Fruit fly (Drosophila melanogaster) whole organism, prepupa: ENCODE measurements around the gene Dhc1.

Experiments
- Blimp-1 ChIP-seq: fragments of 200-800 bp; sonication (Bioruptor generic); optimal IDR thresholded peaks from 3 replicates; lab custom pipeline; 2017; ENCODE audit warnings: missing biosample characterization, missing genetic modification characterization, mild to moderate bottlenecking, moderate library complexity, missing genetic modification reagents
- CG10631 ChIP-seq: fragments of 200-800 bp; sonication (Bioruptor generic); optimal IDR thresholded peaks from 2 replicates; lab custom pipeline; 2016; ENCODE audit warnings: missing biosample characterization, missing genetic modification characterization
- CG10669 ChIP-seq: fragments of 200-800 bp; sonication (Bioruptor generic); optimal IDR thresholded peaks from 3 replicates; lab custom pipeline; 2018; ENCODE audit warnings: missing biosample characterization, mild to moderate bottlenecking, missing genetic modification characterization, moderate library complexity
- CG11294 ChIP-seq: fragments of 200-800 bp; sonication (Bioruptor generic); IDR thresholded peaks from 2 replicates; pipeline ENCODE4 v1.3.6; 2022; ENCODE audit warnings: missing biosample characterization, missing genetic modification characterization
- CG11762 ChIP-seq: fragments of 200-800 bp; sonication (Bioruptor generic); optimal IDR thresholded peaks from 3 replicates; lab custom pipeline; 2016; ENCODE audit warnings: missing biosample characterization, missing genetic modification characterization; ENCODE audit not compliant: insufficient read depth
- CG11902 ChIP-seq: fragments of 200-800 bp; sonication (Bioruptor generic); optimal IDR thresholded peaks from 3 replicates; lab custom pipeline; 2016; ENCODE audit warnings: missing biosample characterization, missing genetic modification characterization
- CG15336 ChIP-seq: fragments of 200-800 bp; sonication (Bioruptor generic); IDR thresholded peaks from 2 replicates; pipeline ENCODE4 v1.3.6; 2022; ENCODE audit warnings: missing biosample characterization, missing genetic modification characterization
- CG1621 ChIP-seq: fragments of 200-800 bp; sonication (Bioruptor generic); optimal IDR thresholded peaks from 3 replicates; lab custom pipeline; 2018; ENCODE audit warnings: missing biosample characterization, mild to moderate bottlenecking, missing genetic modification characterization
- CG16779 ChIP-seq: fragments of 200-800 bp; sonication (Bioruptor generic); optimal IDR thresholded peaks from 3 replicates; lab custom pipeline; 2017; ENCODE audit warnings: missing biosample characterization, mild to moderate bottlenecking, missing genetic modification characterization
- CG3032 ChIP-seq: fragments of 200-800 bp; optimal IDR thresholded peaks from 2 replicates; lab custom pipeline; 2019; ENCODE audit warnings: missing biosample characterization, mild to moderate bottlenecking, missing genetic modification characterization, moderate library complexity
- CG31627 ChIP-seq: fragments of 200-800 bp; sonication (Bioruptor generic); optimal IDR thresholded peaks from 3 replicates; lab custom pipeline; 2016; ENCODE audit warnings: missing biosample characterization, missing genetic modification characterization
- CG32006 ChIP-seq: fragments of 200-800 bp; sonication (Bioruptor generic); optimal IDR thresholded peaks from 3 replicates; lab custom pipeline; 2017; ENCODE audit warnings: missing biosample characterization, mild to moderate bottlenecking, missing genetic modification characterization
- CG34406 ChIP-seq: fragments of 200-800 bp; sonication (Bioruptor generic); optimal IDR thresholded peaks from 3 replicates; lab custom pipeline; 2016; ENCODE audit warnings: missing biosample characterization, missing genetic modification characterization
- CG3919 ChIP-seq: fragments of 200-800 bp; sonication (Bioruptor generic); optimal IDR thresholded peaks from 3 replicates; lab custom pipeline; 2016; ENCODE audit warnings: missing biosample characterization, missing genetic modification characterization
- CG4318 ChIP-seq: fragments of 200-800 bp; sonication (Bioruptor generic); optimal IDR thresholded peaks from 3 replicates; lab custom pipeline; 2017; ENCODE audit warnings: missing biosample characterization, mild to moderate bottlenecking, missing genetic modification characterization
- CG6163 ChIP-seq: fragments of 200-800 bp; sonication (Bioruptor generic); IDR thresholded peaks from 3 replicates; pipeline ENCODE4 v1.3.6; 2022; ENCODE audit warnings: missing biosample characterization, missing genetic modification characterization
- CG6792 ChIP-seq: fragments of 200-800 bp; sonication (Bioruptor generic); optimal IDR thresholded peaks from 3 replicates; lab custom pipeline; 2016; ENCODE audit warnings: missing biosample characterization, missing genetic modification characterization
- CG6808 ChIP-seq: fragments of 200-800 bp; sonication (Bioruptor generic); optimal IDR thresholded peaks from 3 replicates; lab custom pipeline; 2017; ENCODE audit warnings: missing biosample characterization, missing genetic modification characterization, mild to moderate bottlenecking, moderate library complexity, missing genetic modification reagents
- CG6854 ChIP-seq: fragments of 200-800 bp; sonication (Bioruptor generic); optimal IDR thresholded peaks from 2 replicates; lab custom pipeline; 2017; ENCODE audit warnings: missing biosample characterization, mild to moderate bottlenecking, missing genetic modification characterization
- CG7368 ChIP-seq: fragments of 200-800 bp; sonication (Bioruptor generic); optimal IDR thresholded peaks from 3 replicates; lab custom pipeline; 2016; ENCODE audit warnings: missing biosample characterization, missing genetic modification characterization
- CG8632 ChIP-seq: fragments of 200-800 bp; sonication (Bioruptor generic); optimal IDR thresholded peaks from 3 replicates; lab custom pipeline; 2016; ENCODE audit warnings: missing biosample characterization, missing genetic modification characterization
- CG9139 ChIP-seq: fragments of 200-800 bp; sonication (Bioruptor generic); optimal IDR thresholded peaks from 3 replicates; lab custom pipeline; 2017; ENCODE audit warnings: missing biosample characterization, mild to moderate bottlenecking, missing genetic modification characterization
- Eip75B ChIP-seq: fragments of 200-800 bp; sonication (Bioruptor generic); optimal IDR thresholded peaks from 3 replicates; lab custom pipeline; 2016; ENCODE audit warnings: missing biosample characterization, missing genetic modification characterization
- Eip78C ChIP-seq: fragments of 200-800 bp; sonication (Bioruptor generic); peaks from one replicate; lab custom pipeline; 2016; ENCODE audit warnings: missing biosample characterization, missing genetic modification characterization
- Eip93F ChIP-seq: fragments of 200-800 bp; sonication (Bioruptor generic); optimal IDR thresholded peaks from 2 replicates; lab custom pipeline; 2016; ENCODE audit warnings: missing biosample characterization, mild to moderate bottlenecking, missing genetic modification characterization
- Ets21C ChIP-seq: fragments of 200-800 bp; sonication (Bioruptor generic); optimal IDR thresholded peaks from 3 replicates; lab custom pipeline; 2016; ENCODE audit warnings: missing biosample characterization, missing genetic modification characterization
- Ets96B ChIP-seq: fragments of 200-800 bp; optimal IDR thresholded peaks from 2 replicates; lab custom pipeline; 2019; ENCODE audit warnings: missing biosample characterization, mild to moderate bottlenecking, missing genetic modification characterization, moderate library complexity
- Gug ChIP-seq: fragments of 200-800 bp; sonication (Bioruptor generic); IDR thresholded peaks from 2 replicates; pipeline ENCODE4 v1.3.6; 2022; ENCODE audit warnings: missing biosample characterization, missing genetic modification characterization
- Hr38 ChIP-seq: sonication (Bioruptor generic); optimal IDR thresholded peaks from 2 replicates; lab custom pipeline; 2016; ENCODE audit warnings: missing biosample characterization, missing genetic modification characterization
- Lpt ChIP-seq: fragments of 200-800 bp; sonication (Bioruptor generic); optimal IDR thresholded peaks from 3 replicates; lab custom pipeline; 2016; ENCODE audit warnings: missing biosample characterization, missing genetic modification characterization
- Smox ChIP-seq: fragments of 200-800 bp; sonication (Bioruptor generic); optimal IDR thresholded peaks from 3 replicates; lab custom pipeline; 2016; ENCODE audit warnings: missing biosample characterization, missing genetic modification characterization
- Sox14 ChIP-seq: fragments of 200-800 bp; sonication (Bioruptor generic); optimal IDR thresholded peaks from 3 replicates; lab custom pipeline; 2016; ENCODE audit warnings: missing biosample characterization, missing genetic modification characterization
- Sox15 ChIP-seq: fragments of 200-800 bp; sonication (Bioruptor generic); optimal IDR thresholded peaks from 3 replicates; lab custom pipeline; 2016; ENCODE audit warnings: missing biosample characterization, missing genetic modification characterization
- achi ChIP-seq: fragments of 200-800 bp; sonication (Bioruptor generic); optimal IDR thresholded peaks from 3 replicates; lab custom pipeline; 2016; ENCODE audit warnings: missing biosample characterization, missing genetic modification characterization
- acj6 ChIP-seq: fragments of 200-800 bp; sonication (Bioruptor generic); optimal IDR thresholded peaks from 3 replicates; lab custom pipeline; 2016; ENCODE audit warnings: missing biosample characterization, missing genetic modification characterization
- cyc ChIP-seq: fragments of 200-800 bp; sonication (Bioruptor generic); optimal IDR thresholded peaks from 3 replicates; lab custom pipeline; 2016; ENCODE audit warnings: missing biosample characterization, missing genetic modification characterization
- dac ChIP-seq: fragments of 200-800 bp; sonication (Bioruptor generic); optimal IDR thresholded peaks from 2 replicates; lab custom pipeline; 2017; ENCODE audit warnings: missing biosample characterization, mild to moderate bottlenecking, missing genetic modification characterization
- dsx ChIP-seq: fragments of 200-800 bp; optimal IDR thresholded peaks from 3 replicates; lab custom pipeline; 2019; ENCODE audit warnings: missing biosample characterization, mild to moderate bottlenecking, missing genetic modification characterization, moderate library complexity; ENCODE audit not compliant: poor library complexity, severe bottlenecking
- eg ChIP-seq: fragments of 200-800 bp; sonication (Bioruptor generic); IDR thresholded peaks from 3 replicates; pipeline ENCODE4 v1.3.6; 2022; ENCODE audit warnings: missing biosample characterization, missing genetic modification characterization
- esn ChIP-seq: fragments of 200-800 bp; sonication (Bioruptor generic); optimal IDR thresholded peaks from 2 replicates; lab custom pipeline; 2016; ENCODE audit warnings: missing biosample characterization, mild to moderate bottlenecking, missing genetic modification characterization, moderate library complexity
- fd59A ChIP-seq: fragments of 200-800 bp; sonication (Bioruptor generic); optimal IDR thresholded peaks from 2 replicates; lab custom pipeline; 2017; ENCODE audit warnings: missing biosample characterization, mild to moderate bottlenecking, missing genetic modification characterization, missing genetic modification reagents
- fkh ChIP-seq: fragments of 200-800 bp; sonication (Bioruptor generic); optimal IDR thresholded peaks from 3 replicates; lab custom pipeline; 2017; ENCODE audit warnings: missing biosample characterization, mild to moderate bottlenecking, missing genetic modification characterization, moderate library complexity
- net ChIP-seq: fragments of 200-800 bp; sonication (Bioruptor generic); optimal IDR thresholded peaks from 3 replicates; lab custom pipeline; 2016; ENCODE audit warnings: missing biosample characterization, missing genetic modification characterization
- pdm3 ChIP-seq: fragments of 200-800 bp; sonication (Bioruptor generic); optimal IDR thresholded peaks from 3 replicates; lab custom pipeline; 2016; ENCODE audit warnings: missing biosample characterization, missing genetic modification characterization
- salr ChIP-seq, 2 experiments: fragments of 200-800 bp; sonication (Bioruptor generic); optimal IDR thresholded peaks; 3 replicates each; lab custom pipeline; 2016 to 2018; ENCODE audit warnings: missing biosample characterization in 2 of 2, missing genetic modification characterization in 2 of 2, mild to moderate bottlenecking in 1 of 2
- spab ChIP-seq: fragments of 200-800 bp; sonication (Bioruptor generic); optimal IDR thresholded peaks from 2 replicates; lab custom pipeline; 2017; ENCODE audit warnings: missing biosample characterization, mild to moderate bottlenecking, missing genetic modification characterization, missing genetic modification reagents
- svp ChIP-seq: fragments of 200-800 bp; sonication (Bioruptor generic); peaks from one replicate; lab custom pipeline; 2016; ENCODE audit warnings: missing biosample characterization, missing genetic modification characterization
- topi ChIP-seq: fragments of 200-800 bp; sonication (Bioruptor generic); optimal IDR thresholded peaks from 3 replicates; lab custom pipeline; 2016; ENCODE audit warnings: missing biosample characterization, missing genetic modification characterization
- vri ChIP-seq: fragments of 200-800 bp; sonication (Bioruptor generic); optimal IDR thresholded peaks from 3 replicates; lab custom pipeline; 2016; ENCODE audit warnings: missing biosample characterization, mild to moderate bottlenecking, missing genetic modification characterization

The Dhc1 gene

DNA sequence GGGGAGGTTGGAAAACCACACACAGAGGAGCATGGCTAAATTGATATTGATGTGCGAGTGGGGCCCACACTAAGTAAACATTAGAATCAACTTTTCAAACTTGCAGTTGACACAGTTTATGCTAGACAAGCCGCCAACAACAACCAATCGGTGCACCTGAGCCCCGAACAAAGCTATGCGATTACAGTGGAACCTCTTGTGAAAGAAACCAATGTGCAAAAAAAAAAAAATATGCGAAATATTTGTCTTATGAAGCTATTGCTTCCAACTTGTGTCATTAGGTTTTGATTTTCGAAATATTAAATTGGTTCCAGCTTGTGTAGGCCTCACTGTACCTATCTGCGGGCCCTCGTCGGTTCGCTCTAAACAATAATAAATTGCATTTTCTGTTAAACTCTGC lies 56.1 kb downstream of the Dhc1 start (continued):
- TF ChIP-seq CG11294 (peak; percentile 90), fkh (GFP tag; lab: Kevin White, UChicago) (peak; percentile 9), esn (GFP tag; lab: Kevin White, UChicago) (peak; percentile 46), CG7368 (GFP tag; lab: Kevin White, UChicago) (peak; percentile 43), fd59A (GFP tag; lab: Kevin White, UChicago) (peak; percentile 18), CG6808 (GFP tag; lab: Kevin White, UChicago) (peak; percentile 53), Sox14 (peak; percentile 63)

DNA sequence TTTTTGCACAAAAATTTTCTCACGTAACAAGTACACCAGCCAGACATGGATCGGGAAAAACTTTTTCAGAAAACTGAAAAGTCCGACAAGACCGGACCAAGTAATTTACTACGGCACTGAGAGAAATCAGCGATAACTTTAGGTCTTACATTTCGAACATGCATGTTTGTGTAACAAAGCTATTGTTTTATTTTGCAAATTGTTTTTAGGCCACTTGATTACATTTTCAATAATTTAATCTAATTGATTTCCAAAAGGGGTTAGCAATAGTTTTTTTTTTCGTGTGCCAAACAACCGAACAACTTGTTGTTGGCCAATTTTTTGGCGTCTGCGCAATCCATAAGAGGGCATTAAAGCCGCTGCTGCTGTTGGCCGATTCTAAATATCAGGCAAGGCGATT lies 61.3 kb downstream of the Dhc1 start:
- TF ChIP-seq Gug (GFP tag; lab: Robert Waterston, UW) = peak; percentile 87
- TF ChIP-seq CG11902 (GFP tag; lab: Kevin White, UChicago) = peak; percentile 77
- TF ChIP-seq CG31627 (GFP tag; lab: Kevin White, UChicago) = peak; percentile 85
- TF ChIP-seq achi (GFP tag; lab: Kevin White, UChicago) = peak; percentile 86
- peak; percentile 96 for TF ChIP-seq eg (GFP tag; lab: Robert Waterston, UW)
- TF ChIP-seq salr (GFP tag; optimal IDR thresholded peaks at IDR 0.05; lab: Kevin White, UChicago) = peak in 1 of 2 experiments; percentile 65
- TF ChIP-seq vri (GFP tag; lab: Kevin White, UChicago) = peak; percentile 76
- TF ChIP-seq dac (GFP tag; lab: Kevin White, UChicago) = peak; percentile 74
- peak; percentile 96 for TF ChIP-seq Eip78C (GFP tag; lab: Kevin White, UChicago)
- TF ChIP-seq spab = peak; percentile 32
- TF ChIP-seq CG1621 (tag; lab: Kevin White, UChicago) = no peak
- TF ChIP-seq svp (GFP tag; lab: Kevin White, UChicago) = peak; percentile 95
- peak; percentile 3 for TF ChIP-seq dsx (GFP tag; lab: Kevin White, UChicago)
- peak; percentile 20 for TF ChIP-seq CG6808 (GFP tag; lab: Kevin White, UChicago)
- TF ChIP-seq Lpt (GFP tag; lab: Kevin White, UChicago) = peak; percentile 80
- TF ChIP-seq Ets96B (tag; lab: Kevin White, UChicago) = peak; percentile 41
- peak; percentile 83 for TF ChIP-seq Smox (GFP tag; lab: Kevin White, UChicago)
- peak; percentile 78 for TF ChIP-seq Ets21C (GFP tag; lab: Kevin White, UChicago)
- TF ChIP-seq CG32006 (GFP tag; lab: Kevin White, UChicago) = peak; percentile 88
- peak; percentile 92 for TF ChIP-seq esn (GFP tag; lab: Kevin White, UChicago)
- TF ChIP-seq CG10669 (GFP tag; lab: Kevin White, UChicago) = peak; percentile 48
- TF ChIP-seq CG34406 = peak; percentile 75
- peak; percentile 84 for TF ChIP-seq acj6
- peak; percentile 87 for TF ChIP-seq Eip75B
- TF ChIP-seq CG9139 (GFP tag; lab: Kevin White, UChicago) = no peak
- peak; percentile 65 for TF ChIP-seq Blimp-1 (GFP tag; lab: Kevin White, UChicago)
- peak; percentile 89 for TF ChIP-seq CG3919 (GFP tag; lab: Kevin White, UChicago)
- peak; percentile 66 for TF ChIP-seq CG6854 (GFP tag; lab: Kevin White, UChicago)
- no peak for TF ChIP-seq fd59A (GFP tag; lab: Kevin White, UChicago)
- peak; percentile 40 for TF ChIP-seq CG3032 (tag; lab: Kevin White, UChicago)
- peak; percentile 85 for TF ChIP-seq net (GFP tag; lab: Kevin White, UChicago)
- TF ChIP-seq Sox15 (GFP tag; lab: Kevin White, UChicago) = peak; percentile 64
- peak; percentile 90 for TF ChIP-seq topi (GFP tag; lab: Kevin White, UChicago)
- TF ChIP-seq pdm3 = peak; percentile 88
- peak; percentile 76 for TF ChIP-seq CG10631 (GFP tag; lab: Kevin White, UChicago)
- peak; percentile 66 for TF ChIP-seq CG4318
- TF ChIP-seq CG11762 (GFP tag; lab: Kevin White, UChicago) = peak; percentile 81
- peak; percentile 74 for TF ChIP-seq CG7368 (GFP tag; lab: Kevin White, UChicago)
- peak; percentile 79 for TF ChIP-seq CG6792 (GFP tag; lab: Kevin White, UChicago)
- TF ChIP-seq CG8632 = peak; percentile 74
- TF ChIP-seq CG16779 (tag; lab: Kevin White, UChicago) = peak; percentile 68
- peak; percentile 78 for TF ChIP-seq Eip93F (GFP tag; lab: Kevin White, UChicago)
- TF ChIP-seq CG6163 (GFP tag; lab: Robert Waterston, UW) = peak; percentile 93
- peak; percentile 94 for TF ChIP-seq CG15336 (GFP tag; lab: Robert Waterston, UW)
- TF ChIP-seq Sox14 = peak; percentile 84
- no peak for TF ChIP-seq fkh (GFP tag; lab: Kevin White, UChicago)
- TF ChIP-seq cyc (GFP tag; lab: Kevin White, UChicago) = peak; percentile 89
- no peak for TF ChIP-seq Hr38 (GFP tag; lab: Kevin White, UChicago)
